Worm (Caenorhabditis elegans): ENCODE results near the gene cyp-13A2.
A peak's percentile ranks its signal among the peaks of the same experiment; 100 is the strongest.

Gene cyp-13A2

DNA sequence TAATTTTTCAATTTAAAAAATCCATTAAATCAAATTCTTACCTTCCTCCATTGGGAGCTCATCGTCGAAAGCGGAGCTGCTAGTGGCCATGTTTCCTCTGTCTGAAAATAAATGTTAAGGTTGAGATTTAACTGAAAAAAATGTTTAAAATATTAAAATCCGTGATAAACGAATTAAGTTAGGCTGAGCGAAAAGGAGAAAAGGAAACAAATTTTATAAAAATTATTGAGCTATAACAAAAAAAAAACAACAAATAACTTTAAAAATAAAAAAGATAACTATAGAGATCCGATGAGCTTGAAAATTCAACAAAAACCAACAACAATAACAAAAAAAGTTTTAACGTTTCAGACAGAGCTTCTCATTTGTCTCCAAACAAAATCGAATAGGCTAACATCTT, 44.6 kb downstream of the cyp-13A2 start, which contains the start of gene pno-1:
Gene pno-1 (minus strand): TSS at position 101 of the 400 bp plus-strand sequence.
- TF ChIP-seq nhr-2 (tag; optimal IDR thresholded peaks at IDR 0.05): no peak
- TF ChIP-seq blmp-1 (tag; optimal IDR thresholded peaks at IDR 0.05): no peak
- TF ChIP-seq unc-39 (tag; optimal IDR thresholded peaks at IDR 0.05): no peak
- no peak for TF ChIP-seq lin-32 (GFP tag; optimal IDR thresholded peaks at IDR 0.05)
- TF ChIP-seq nhr-76 (tag; optimal IDR thresholded peaks at IDR 0.05): no peak
- TF ChIP-seq nhr-12 (tag; optimal IDR thresholded peaks at IDR 0.05): no peak
- no peak for TF ChIP-seq unc-120 (tag; optimal IDR thresholded peaks at IDR 0.05; ENCODE audit: poor library complexity, severe bottlenecking)
- TF ChIP-seq ceh-43 (GFP tag; optimal IDR thresholded peaks at IDR 0.05): no peak
- no peak for TF ChIP-seq hlh-1 (tag; optimal IDR thresholded peaks at IDR 0.05)
- no peak for TF ChIP-seq mep-1 (tag; optimal IDR thresholded peaks at IDR 0.05)
- TF ChIP-seq sptf-1 (tag; optimal IDR thresholded peaks at IDR 0.05): no peak
- no peak for TF ChIP-seq ham-2 (GFP tag; optimal IDR thresholded peaks at IDR 0.05)
- no peak for TF ChIP-seq bed-3 (GFP tag; optimal IDR thresholded peaks at IDR 0.05)
- no peak for TF ChIP-seq nhr-28 (tag; optimal IDR thresholded peaks at IDR 0.05)
- no peak for TF ChIP-seq unc-62 (GFP tag; optimal IDR thresholded peaks at IDR 0.05)
- no peak for TF ChIP-seq ceh-39 (tag; optimal IDR thresholded peaks at IDR 0.05)
- no peak for TF ChIP-seq ztf-11 (tag; optimal IDR thresholded peaks at IDR 0.05)
- TF ChIP-seq lsy-2 (tag; optimal IDR thresholded peaks at IDR 0.05): no peak
- no peak for TF ChIP-seq pha-4 (tag; optimal IDR thresholded peaks at IDR 0.05)

DNA sequence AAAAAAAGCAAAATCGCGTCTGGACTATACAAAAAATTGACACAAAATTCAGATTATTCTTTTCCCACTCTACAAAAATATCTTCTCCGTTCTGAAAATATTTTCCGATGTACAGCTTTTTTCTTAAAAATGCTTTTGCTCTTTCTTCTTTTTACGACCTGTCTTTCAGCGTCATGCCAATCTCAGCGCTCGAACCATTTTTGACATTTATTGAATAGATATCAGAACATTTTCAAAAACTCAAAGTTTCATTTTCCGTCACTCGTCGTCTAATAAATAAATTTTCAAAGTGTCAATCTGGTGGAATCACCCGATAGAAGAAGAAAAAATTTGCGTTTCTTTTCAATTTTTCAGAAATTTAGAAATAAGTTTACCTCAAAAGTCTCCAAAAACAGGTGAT, 46.0 kb downstream of the cyp-13A2 start:
- no peak for TF ChIP-seq nhr-237 (tag; optimal IDR thresholded peaks at IDR 0.05)
- TF ChIP-seq ztf-11 (tag; optimal IDR thresholded peaks at IDR 0.05): no peak
- no peak for TF ChIP-seq mab-5 (tag; optimal IDR thresholded peaks at IDR 0.05)
- no peak for TF ChIP-seq nhr-2 (tag; optimal IDR thresholded peaks at IDR 0.05)
- no peak for TF ChIP-seq flh-1 (GFP tag; optimal IDR thresholded peaks at IDR 0.05)
- TF ChIP-seq lsy-2 (tag; optimal IDR thresholded peaks at IDR 0.05): no peak
- no peak for TF ChIP-seq mls-2 (tag; optimal IDR thresholded peaks at IDR 0.05)
- TF ChIP-seq unc-39 (tag; optimal IDR thresholded peaks at IDR 0.05): no peak
- no peak for TF ChIP-seq sptf-1 (tag; optimal IDR thresholded peaks at IDR 0.05)
- no peak for TF ChIP-seq unc-62 (GFP tag; optimal IDR thresholded peaks at IDR 0.05)
- TF ChIP-seq ham-2 (GFP tag; optimal IDR thresholded peaks at IDR 0.05): no peak
- TF ChIP-seq nhr-12 (tag; optimal IDR thresholded peaks at IDR 0.05): no peak
- no peak for TF ChIP-seq nhr-28 (tag; optimal IDR thresholded peaks at IDR 0.05)
- TF ChIP-seq unc-120 (tag; optimal IDR thresholded peaks at IDR 0.05; ENCODE audit: poor library complexity, severe bottlenecking): no peak
- TF ChIP-seq zip-8 (tag; optimal IDR thresholded peaks at IDR 0.05): no peak
- TF ChIP-seq sem-2 (GFP tag; optimal IDR thresholded peaks at IDR 0.05): no peak
- no peak for TF ChIP-seq ceh-39 (tag; optimal IDR thresholded peaks at IDR 0.05)

DNA sequence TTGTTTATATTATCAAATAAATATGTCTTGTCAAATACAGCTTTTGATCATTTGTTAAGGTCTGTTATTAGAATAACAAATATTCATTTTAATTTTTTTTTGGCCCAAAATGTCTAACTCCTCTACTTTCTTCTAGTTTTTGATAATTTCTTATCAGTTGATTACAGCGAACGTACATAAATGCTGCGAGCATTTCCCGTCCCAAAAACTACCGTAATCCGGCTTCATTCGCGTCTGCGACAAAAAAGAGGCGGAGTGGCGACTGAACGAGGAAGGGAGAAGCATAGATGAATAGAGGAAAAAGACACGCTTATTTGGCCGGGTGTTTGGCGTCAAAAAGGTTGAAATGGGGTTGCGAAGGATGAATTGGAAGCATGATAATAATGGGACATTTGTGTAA, 46.9 kb downstream of the cyp-13A2 start:
- no peak for TF ChIP-seq tbx-8 (GFP tag; optimal IDR thresholded peaks at IDR 0.05)

ce11 chrII:9738820-9739219, 48.6 kb downstream of the cyp-13A2 start:
- TF ChIP-seq mls-2 (tag; optimal IDR thresholded peaks at IDR 0.05) (no peak), snpc-4 (tag; optimal IDR thresholded peaks at IDR 0.05) (no peak), lin-13 (tag; optimal IDR thresholded peaks at IDR 0.05) (no peak), blmp-1 (tag; optimal IDR thresholded peaks at IDR 0.05) (no peak), tbx-8 (GFP tag; optimal IDR thresholded peaks at IDR 0.05) (no peak), lsy-2 (tag; optimal IDR thresholded peaks at IDR 0.05) (no peak), lin-32 (GFP tag; optimal IDR thresholded peaks at IDR 0.05) (no peak), cnd-1 (tag; optimal IDR thresholded peaks at IDR 0.05) (no peak), ces-1 (GFP tag; optimal IDR thresholded peaks at IDR 0.05) (no peak), flh-1 (GFP tag; optimal IDR thresholded peaks at IDR 0.05) (no peak), bed-3 (GFP tag; optimal IDR thresholded peaks at IDR 0.05) (no peak), mep-1 (tag; optimal IDR thresholded peaks at IDR 0.05) (no peak), ham-2 (GFP tag; optimal IDR thresholded peaks at IDR 0.05) (no peak), nhr-76 (tag; optimal IDR thresholded peaks at IDR 0.05) (no peak), mab-5 (tag; optimal IDR thresholded peaks at IDR 0.05) (no peak), zip-8 (tag; optimal IDR thresholded peaks at IDR 0.05) (no peak), elt-1 (tag; optimal IDR thresholded peaks at IDR 0.05; ENCODE audit: borderline replicate concordance, insufficient read depth) (no peak), ceh-83 (GFP tag; optimal IDR thresholded peaks at IDR 0.05) (no peak), sem-2 (GFP tag; optimal IDR thresholded peaks at IDR 0.05) (no peak)

DNA sequence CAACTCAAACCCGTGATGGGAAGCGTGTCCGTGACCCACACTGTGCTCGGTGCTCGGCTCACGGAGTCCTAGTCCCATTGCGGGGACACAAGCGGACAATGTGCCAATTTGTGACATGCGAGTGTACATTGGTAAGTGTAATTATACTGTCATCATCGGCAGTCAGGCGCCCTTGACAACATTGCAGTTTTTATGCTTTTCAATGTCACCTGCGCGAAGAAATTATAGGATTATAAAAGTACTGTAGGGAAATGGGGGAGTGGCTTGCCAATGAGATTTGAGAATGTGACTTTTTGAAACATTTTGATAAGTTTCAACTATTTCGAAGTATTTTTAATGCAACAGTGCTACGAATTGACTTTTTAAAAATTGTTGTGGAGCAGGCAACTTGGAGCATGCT, 51.6 kb downstream of the cyp-13A2 start:
- TF ChIP-seq nhr-2 (tag; optimal IDR thresholded peaks at IDR 0.05) (no peak), ham-2 (GFP tag; optimal IDR thresholded peaks at IDR 0.05) (no peak), mep-1 (tag; optimal IDR thresholded peaks at IDR 0.05) (no peak), ceh-83 (GFP tag; optimal IDR thresholded peaks at IDR 0.05) (peak; percentile 5), pha-4 (tag; optimal IDR thresholded peaks at IDR 0.05) (no peak), lsy-2 (tag; optimal IDR thresholded peaks at IDR 0.05) (peak; percentile 41), tbx-8 (GFP tag; optimal IDR thresholded peaks at IDR 0.05) (no peak), ces-1 (GFP tag; optimal IDR thresholded peaks at IDR 0.05) (no peak), ceh-39 (tag; optimal IDR thresholded peaks at IDR 0.05) (no peak), lin-13 (tag; optimal IDR thresholded peaks at IDR 0.05) (no peak), mls-2 (tag; optimal IDR thresholded peaks at IDR 0.05) (no peak)

All from whole organism, mixed stage, embryonic.